Fruit fly (Drosophila melanogaster) whole organism, embryonic: ENCODE data around the gene Or67a.

ENCODE experiments used
- Atf3 ChIP-seq: fragments of 200-800 bp; sonication (Bioruptor generic); optimal IDR thresholded peaks from 3 replicates; lab custom pipeline; 2016; ENCODE audit warnings: missing biosample characterization, missing genetic modification characterization
- B-H1 ChIP-seq: fragments of 200-800 bp; sonication (Bioruptor generic); IDR thresholded peaks from 3 replicates; pipeline ENCODE4 v1.3.6; 2022; ENCODE audit warnings: missing biosample characterization, missing genetic modification characterization
- BEAF-32 ChIP-seq: fragments of 200-800 bp; sonication (Bioruptor generic); optimal IDR thresholded peaks from 3 replicates; lab custom pipeline; 2017; ENCODE audit warnings: missing biosample characterization, missing genetic modification characterization, mild to moderate bottlenecking, moderate library complexity, missing genetic modification reagents
- CG10209 ChIP-seq: fragments of 200-800 bp; sonication (Bioruptor generic); optimal IDR thresholded peaks from 3 replicates; lab custom pipeline; 2017; ENCODE audit warnings: missing biosample characterization, mild to moderate bottlenecking, missing genetic modification characterization, missing genetic modification reagents
- CG10267 ChIP-seq: fragments of 200-800 bp; sonication (Bioruptor generic); optimal IDR thresholded peaks from 2 replicates; lab custom pipeline; 2018; ENCODE audit warnings: missing biosample characterization, mild to moderate bottlenecking, missing genetic modification characterization, moderate library complexity
- CG11398 ChIP-seq: fragments of 200-800 bp; sonication (Bioruptor generic); optimal IDR thresholded peaks from 2 replicates; lab custom pipeline; 2016; ENCODE audit warnings: missing biosample characterization, missing genetic modification characterization
- CG11504 ChIP-seq: fragments of 200-800 bp; sonication (Bioruptor generic); optimal IDR thresholded peaks from 3 replicates; lab custom pipeline; 2019; ENCODE audit warnings: missing biosample characterization, mild to moderate bottlenecking, missing genetic modification characterization, moderate library complexity
- CG11695 ChIP-seq: fragments of 200-800 bp; sonication (Bioruptor generic); IDR thresholded peaks from 3 replicates; pipeline ENCODE4 v1.3.6; 2022; ENCODE audit warnings: missing biosample characterization, missing genetic modification characterization
- CG11696 ChIP-seq: fragments of 200-800 bp; sonication (Bioruptor generic); IDR thresholded peaks from 2 replicates; pipeline ENCODE4 v1.3.6; 2022; ENCODE audit warnings: missing biosample characterization, missing genetic modification characterization
- CG13424 ChIP-seq: fragments of 200-800 bp; sonication (Bioruptor generic); optimal IDR thresholded peaks from 2 replicates; lab custom pipeline; 2019; ENCODE audit warnings: missing biosample characterization, mild to moderate bottlenecking, missing genetic modification characterization, moderate library complexity
- CG14441 ChIP-seq: fragments of 200-800 bp; sonication (Bioruptor generic); IDR thresholded peaks from 2 replicates; pipeline ENCODE4 v1.3.6; 2022; ENCODE audit warnings: missing biosample characterization, missing genetic modification characterization
- CG15601 ChIP-seq: fragments of 200-800 bp; sonication (Bioruptor generic); optimal IDR thresholded peaks from 3 replicates; lab custom pipeline; 2019; ENCODE audit warnings: missing biosample characterization, mild to moderate bottlenecking, missing genetic modification characterization, moderate library complexity
- CG15696 ChIP-seq: fragments of 200-800 bp; sonication (Bioruptor generic); optimal IDR thresholded peaks from 2 replicates; lab custom pipeline; 2019; ENCODE audit warnings: missing biosample characterization, mild to moderate bottlenecking, missing genetic modification characterization, moderate library complexity
- CG17186 ChIP-seq: fragments of 200-800 bp; sonication (Bioruptor generic); optimal IDR thresholded peaks from 3 replicates; lab custom pipeline; 2017; ENCODE audit warnings: missing biosample characterization, missing genetic modification reagents, missing genetic modification characterization
- CG17385 ChIP-seq: fragments of 200-800 bp; sonication (Bioruptor generic); optimal IDR thresholded peaks from 3 replicates; lab custom pipeline; 2018; ENCODE audit warnings: missing biosample characterization, mild to moderate bottlenecking, missing genetic modification characterization
- CG17568 ChIP-seq: fragments of 200-800 bp; sonication (Bioruptor generic); optimal IDR thresholded peaks from 2 replicates; lab custom pipeline; 2018; ENCODE audit warnings: missing biosample characterization, mild to moderate bottlenecking, missing genetic modification characterization, moderate library complexity
- CG17912 ChIP-seq: fragments of 200-800 bp; sonication (Bioruptor generic); optimal IDR thresholded peaks from 2 replicates; lab custom pipeline; 2018; ENCODE audit warnings: missing biosample characterization, mild to moderate bottlenecking, missing genetic modification characterization
- CG31388 ChIP-seq: fragments of 200-800 bp; sonication (Bioruptor generic); optimal IDR thresholded peaks from 2 replicates; lab custom pipeline; 2016; ENCODE audit warnings: missing biosample characterization, missing genetic modification characterization
- CG4282 ChIP-seq: fragments of 200-800 bp; sonication (Bioruptor generic); optimal IDR thresholded peaks from 2 replicates; lab custom pipeline; 2016; ENCODE audit warnings: missing biosample characterization, missing genetic modification characterization
- CG4424 ChIP-seq: fragments of 200-800 bp; sonication (Bioruptor generic); optimal IDR thresholded peaks from 3 replicates; lab custom pipeline; 2016; ENCODE audit warnings: missing biosample characterization, missing genetic modification characterization
- CG5180 ChIP-seq: fragments of 200-800 bp; sonication (Bioruptor generic); optimal IDR thresholded peaks from 3 replicates; lab custom pipeline; 2017; ENCODE audit warnings: missing biosample characterization, missing genetic modification characterization, mild to moderate bottlenecking, moderate library complexity, missing genetic modification reagents
- CG6254 ChIP-seq: fragments of 200-800 bp; sonication (Bioruptor generic); optimal IDR thresholded peaks from 3 replicates; lab custom pipeline; 2017; ENCODE audit warnings: mild to moderate bottlenecking, missing biosample characterization, missing genetic modification reagents, missing genetic modification characterization
- CG8388 ChIP-seq: fragments of 200-800 bp; sonication (Bioruptor generic); optimal IDR thresholded peaks from 2 replicates; lab custom pipeline; 2019; ENCODE audit warnings: missing biosample characterization, mild to moderate bottlenecking, missing genetic modification characterization, moderate library complexity
- CG9437 ChIP-seq: fragments of 200-800 bp; sonication (Bioruptor generic); optimal IDR thresholded peaks from 2 replicates; lab custom pipeline; 2018; ENCODE audit warnings: missing biosample characterization, mild to moderate bottlenecking, missing genetic modification characterization
- CG9727 ChIP-seq: fragments of 200-800 bp; sonication (Bioruptor generic); optimal IDR thresholded peaks from 3 replicates; lab custom pipeline; 2017; ENCODE audit warnings: missing biosample characterization, mild to moderate bottlenecking, missing genetic modification characterization
- Chrac-16 ChIP-seq: fragments of 200-800 bp; sonication (Bioruptor generic); optimal IDR thresholded peaks from 3 replicates; lab custom pipeline; 2016; ENCODE audit warnings: missing biosample characterization, missing genetic modification characterization
- H15 ChIP-seq: fragments of 200-800 bp; sonication (Bioruptor generic); IDR thresholded peaks from 3 replicates; pipeline ENCODE4 v1.3.6; 2022; ENCODE audit warnings: missing biosample characterization, missing genetic modification characterization
- Hr39 ChIP-seq: fragments of >200 bp; optimal IDR thresholded peaks from 2 replicates; lab custom pipeline; 2017
- Jarid2 ChIP-seq: fragments of 200-800 bp; sonication (Bioruptor generic); optimal IDR thresholded peaks from 3 replicates; lab custom pipeline; 2017; ENCODE audit warnings: mild to moderate bottlenecking, missing biosample characterization, missing genetic modification reagents, missing genetic modification characterization
- MESR4 ChIP-seq: fragments of 200-800 bp; sonication (Bioruptor generic); optimal IDR thresholded peaks from 2 replicates; lab custom pipeline; 2018; ENCODE audit warnings: missing biosample characterization, mild to moderate bottlenecking, missing genetic modification characterization, moderate library complexity
- Med ChIP-seq: fragments of 200-800 bp; sonication (Bioruptor generic); peaks from one replicate; lab custom pipeline; 2016; ENCODE audit warnings: missing biosample characterization, missing genetic modification characterization, mild to moderate bottlenecking, inconsistent platforms, moderate library complexity
- Pdp1 ChIP-seq, 2 experiments: fragments of 200-800 bp; sonication (Bioruptor generic); optimal IDR thresholded peaks; 3 replicates each; lab custom pipeline; 2016; ENCODE audit warnings: missing biosample characterization in 2 of 2, missing genetic modification characterization in 2 of 2, mild to moderate bottlenecking in 1 of 2, moderate library complexity in 1 of 2
- Sox100B ChIP-seq: fragments of 200-800 bp; sonication (Bioruptor generic); optimal IDR thresholded peaks from 3 replicates; lab custom pipeline; 2018; ENCODE audit warnings: missing biosample characterization, mild to moderate bottlenecking, missing genetic modification characterization
- Ssrp ChIP-seq: fragments of 200-800 bp; sonication (Bioruptor generic); optimal IDR thresholded peaks from 2 replicates; lab custom pipeline; 2018; ENCODE audit warnings: missing biosample characterization, mild to moderate bottlenecking, missing genetic modification characterization, moderate library complexity
- Xrp1 ChIP-seq: fragments of 200-800 bp; sonication (Bioruptor generic); IDR thresholded peaks from 2 replicates; pipeline ENCODE4 v1.3.6; 2022; ENCODE audit warnings: missing biosample characterization, missing genetic modification characterization
- cad ChIP-seq: fragments of >200 bp; optimal IDR thresholded peaks from 2 replicates; lab custom pipeline; 2017; ENCODE audit warnings: missing biosample characterization, missing genetic modification characterization
- dmrt99B ChIP-seq: fragments of 200-800 bp; sonication (Bioruptor generic); optimal IDR thresholded peaks from 2 replicates; lab custom pipeline; 2018; ENCODE audit warnings: missing biosample characterization, mild to moderate bottlenecking, missing genetic modification characterization, moderate library complexity
- emc ChIP-seq: fragments of 200-800 bp; sonication (Bioruptor generic); optimal IDR thresholded peaks from 2 replicates; lab custom pipeline; 2016; ENCODE audit warnings: missing biosample characterization, missing genetic modification characterization
- esg ChIP-seq: fragments of 200-800 bp; sonication (Bioruptor generic); conservative IDR thresholded peaks from 2 replicates; pipeline ENCODE4 v1.3.6; 2022; ENCODE audit warnings: missing biosample characterization, missing genetic modification characterization
- fd96Cb ChIP-seq: fragments of 200-800 bp; sonication (Bioruptor generic); optimal IDR thresholded peaks from 2 replicates; lab custom pipeline; 2018; ENCODE audit warnings: missing biosample characterization, mild to moderate bottlenecking, missing genetic modification characterization, moderate library complexity
- gce ChIP-seq: fragments of 200-800 bp; sonication (Bioruptor generic); IDR thresholded peaks from 3 replicates; pipeline ENCODE4 v1.3.6; 2022; ENCODE audit warnings: missing biosample characterization, missing genetic modification characterization
- lilli ChIP-seq: fragments of 200-800 bp; sonication (Bioruptor generic); optimal IDR thresholded peaks from 3 replicates; lab custom pipeline; 2016; ENCODE audit warnings: missing biosample characterization, missing genetic modification characterization
- nerfin-2 ChIP-seq: fragments of 200-800 bp; sonication (Bioruptor generic); IDR thresholded peaks from 2 replicates; pipeline ENCODE4 v1.3.6; 2022; ENCODE audit warnings: missing biosample characterization, missing genetic modification characterization; ENCODE audit not compliant: partially characterized antibody
- onecut ChIP-seq: fragments of 200-800 bp; sonication (Bioruptor generic); IDR thresholded peaks from 2 replicates; pipeline ENCODE4 v1.3.6; 2022; ENCODE audit warnings: missing biosample characterization, missing genetic modification characterization
- scrt ChIP-seq: fragments of 200-800 bp; sonication (Bioruptor generic); optimal IDR thresholded peaks from 2 replicates; lab custom pipeline; 2018; ENCODE audit warnings: missing biosample characterization, mild to moderate bottlenecking, missing genetic modification characterization, moderate library complexity
- slbo ChIP-seq: fragments of 200-800 bp; sonication (Bioruptor generic); IDR thresholded peaks from 2 replicates; pipeline ENCODE4 v1.3.6; 2022; ENCODE audit warnings: missing biosample characterization, missing genetic modification characterization
- tap ChIP-seq: fragments of 200-800 bp; optimal IDR thresholded peaks from 3 replicates; lab custom pipeline; 2019; ENCODE audit warnings: missing biosample characterization, mild to moderate bottlenecking, missing genetic modification characterization, moderate library complexity
- ttk ChIP-seq: fragments of 200-800 bp; sonication (Bioruptor generic); IDR thresholded peaks from 2 replicates; pipeline ENCODE4 v2.1.2; 2022; ENCODE audit warnings: missing biosample characterization, missing genetic modification characterization
- tup ChIP-seq: fragments of 200-800 bp; sonication (Bioruptor generic); optimal IDR thresholded peaks from 2 replicates; lab custom pipeline; 2016; ENCODE audit warnings: missing biosample characterization, mild to moderate bottlenecking, missing genetic modification characterization, moderate library complexity
- unpg ChIP-seq: fragments of 200-800 bp; sonication (Bioruptor generic); optimal IDR thresholded peaks from 3 replicates; lab custom pipeline; 2018; ENCODE audit warnings: missing biosample characterization, mild to moderate bottlenecking, missing genetic modification characterization, moderate library complexity
- wor ChIP-seq: fragments of 200-800 bp; sonication (Bioruptor generic); IDR thresholded peaks from 2 replicates; pipeline ENCODE4 v1.3.6; 2022; ENCODE audit warnings: missing biosample characterization, missing genetic modification characterization

Or67a gene

dm6 chr3L:9508653-9509036 lies 20.2 kb upstream of the Or67a start (continued):
- peak; percentile 80 for TF ChIP-seq dmrt99B (tag; lab: Kevin White, UChicago)
- 0 out of 3 replicates have a peak, but pooled peaks have one; percentile 13 for TF ChIP-seq CG11695 (GFP tag; lab: Robert Waterston, UW)
- TF ChIP-seq CG11504 (tag; lab: Kevin White, UChicago), result peak; percentile 80
- TF ChIP-seq CG11696, result no peak
- TF ChIP-seq CG14441, result 0 out of 2 replicates have a peak, but pooled peaks have one; percentile 5
- peak; percentile 67 for TF ChIP-seq fd96Cb (tag; lab: Kevin White, UChicago)
- TF ChIP-seq Jarid2, result peak; percentile 0
- no peak for TF ChIP-seq CG17186 (GFP tag; lab: Kevin White, UChicago)
- no peak for TF ChIP-seq Hr39 (lab: Kevin White, UChicago)
- no peak for TF ChIP-seq onecut (GFP tag; lab: Robert Waterston, UW)
- peak; percentile 29 for TF ChIP-seq CG4424
- peak; percentile 63 for TF ChIP-seq CG9727 (GFP tag; lab: Kevin White, UChicago)
- no peak for TF ChIP-seq BEAF-32 (GFP tag; lab: Kevin White, UChicago)
- peak; percentile 72 for TF ChIP-seq CG10267 (tag; lab: Kevin White, UChicago)
- TF ChIP-seq Ssrp (tag; lab: Kevin White, UChicago), result peak; percentile 53
- no peak for TF ChIP-seq CG4282
- TF ChIP-seq CG11398 (GFP tag; lab: Kevin White, UChicago), result no peak
- no peak for TF ChIP-seq CG31388 (GFP tag; lab: Kevin White, UChicago)
- TF ChIP-seq CG10209 (GFP tag; lab: Kevin White, UChicago), result peak; percentile 49
- peak; percentile 73 for TF ChIP-seq CG15601 (tag; lab: Kevin White, UChicago)
- no peak for TF ChIP-seq Med (GFP tag; lab: Kevin White, UChicago)
- no peak for TF ChIP-seq cad (GFP tag; lab: Kevin White, UChicago)
- TF ChIP-seq tap, result peak; percentile 65
- TF ChIP-seq esg (GFP tag; lab: Robert Waterston, UW), result 0 out of 2 replicates have a peak, but pooled peaks have one; percentile 13
- no peak for TF ChIP-seq nerfin-2 (GFP tag; lab: Robert Waterston, UW)
- peak; percentile 52 for TF ChIP-seq CG13424 (tag; lab: Kevin White, UChicago)
- peak; percentile 81 for TF ChIP-seq Xrp1 (GFP tag; lab: Robert Waterston, UW)
- TF ChIP-seq CG15696 (tag; lab: Kevin White, UChicago), result peak; percentile 15
- TF ChIP-seq CG17385, result peak; percentile 50
- TF ChIP-seq CG6254 (GFP tag; lab: Kevin White, UChicago), result no peak
- peak; percentile 36; the same call in 1 of the 2 replicates for TF ChIP-seq slbo
- TF ChIP-seq Sox100B (GFP tag; lab: Kevin White, UChicago), result peak; percentile 66
- TF ChIP-seq Pdp1 (GFP tag; optimal IDR thresholded peaks at IDR 0.05; lab: Kevin White, UChicago), result no peak
- TF ChIP-seq CG17912, result no peak
- TF ChIP-seq ttk (GFP tag; lab: Robert Waterston, UW), result peak; percentile 57; the same call in 1 of the 2 replicates
- TF ChIP-seq tup, result no peak
- peak; percentile 63 for TF ChIP-seq CG9437 (GFP tag; lab: Kevin White, UChicago)
- no peak for TF ChIP-seq gce (GFP tag; lab: Robert Waterston, UW)
- no peak for TF ChIP-seq Chrac-16 (GFP tag; lab: Kevin White, UChicago)
- peak; percentile 75 for TF ChIP-seq unpg
- no peak for TF ChIP-seq H15
- peak; percentile 31 for TF ChIP-seq scrt (GFP tag; lab: Kevin White, UChicago)
- no peak for TF ChIP-seq lilli (GFP tag; lab: Kevin White, UChicago)
- TF ChIP-seq CG17568 (GFP tag; lab: Kevin White, UChicago), result no peak
- TF ChIP-seq CG8388, result peak; percentile 72
- TF ChIP-seq MESR4 (GFP tag; lab: Kevin White, UChicago), result no peak
- no peak for TF ChIP-seq emc (GFP tag; lab: Kevin White, UChicago)
- no peak for TF ChIP-seq B-H1 (GFP tag; lab: Robert Waterston, UW)
- TF ChIP-seq CG5180, result peak; percentile 13
- TF ChIP-seq wor, result no peak
- TF ChIP-seq Atf3, result no peak
